Worm (Caenorhabditis elegans): Measurements from ENCODE around the gene K01A6.7.

K01A6.7 gene

DNA sequence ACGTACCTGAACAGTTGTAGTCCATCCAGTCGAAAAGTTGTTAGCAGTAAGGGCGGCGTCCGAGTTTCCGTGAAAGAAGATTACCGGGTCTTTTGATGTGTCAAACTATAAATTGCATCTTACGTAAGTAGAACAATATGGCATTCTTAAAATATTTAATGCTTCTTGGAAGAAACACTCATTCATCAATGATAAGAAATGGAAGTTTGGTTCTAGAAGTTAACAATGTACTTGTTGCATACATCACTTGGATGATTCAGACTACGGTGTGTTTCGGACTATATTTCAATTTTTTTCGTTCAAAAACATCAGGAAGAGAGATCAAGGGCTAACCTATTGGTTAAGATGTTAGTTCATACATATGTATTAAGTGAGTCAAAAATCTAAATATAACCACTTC lies 33.8 kb upstream of the K01A6.7 start (continued):
- TF ChIP-seq nhr-102 (tag; optimal IDR thresholded peaks at IDR 0.05), result no peak

DNA sequence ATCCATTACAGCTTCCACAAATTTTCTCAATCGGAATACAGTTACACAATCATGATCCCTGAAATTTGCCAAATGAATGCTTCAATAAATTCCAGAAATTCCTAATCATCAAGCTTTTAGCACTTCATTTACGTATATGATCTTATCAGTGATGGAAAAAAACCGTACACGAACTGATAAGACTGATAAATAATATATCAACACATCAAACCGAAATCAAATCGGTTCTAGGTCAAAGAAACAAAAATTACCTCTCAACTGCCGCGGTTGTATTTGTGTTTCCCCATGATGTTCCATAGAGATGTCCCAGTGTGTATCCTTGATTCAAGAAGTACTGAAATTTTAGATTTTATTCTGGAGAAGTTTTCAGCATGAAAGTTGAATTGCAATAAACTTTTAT lies 32.7 kb upstream of the K01A6.7 start:
- no peak for TF ChIP-seq cey-2 (tag; optimal IDR thresholded peaks at IDR 0.05; ENCODE audit: borderline replicate concordance, insufficient read depth)
- no peak for TF ChIP-seq ZK546.5 (tag; optimal IDR thresholded peaks at IDR 0.05)
- TF ChIP-seq fkh-10 (GFP tag; optimal IDR thresholded peaks at IDR 0.05), result no peak
- TF ChIP-seq hlh-30 (tag; optimal IDR thresholded peaks at IDR 0.05; ENCODE audit: insufficient read depth), result no peak
- no peak for TF ChIP-seq mes-2 (tag; optimal IDR thresholded peaks at IDR 0.05; ENCODE audit: poor library complexity, severe bottlenecking)
- TF ChIP-seq nhr-6 (tag; optimal IDR thresholded peaks at IDR 0.05), result no peak
- TF ChIP-seq dmd-9 (GFP tag; IDR thresholded peaks at IDR 0.05), result no peak
- no peak for TF ChIP-seq mxl-3 (GFP tag; optimal IDR thresholded peaks at IDR 0.05)
- no peak for TF ChIP-seq Y105C5A.15 (GFP tag; IDR thresholded peaks at IDR 0.05)
- TF ChIP-seq aha-1 (tag), result peak; percentile 91
- no peak for TF ChIP-seq skn-1 (tag; optimal IDR thresholded peaks at IDR 0.05)
- TF ChIP-seq gei-8 (GFP tag; optimal IDR thresholded peaks at IDR 0.05), result no peak
- peak in 1 of 2 experiments; percentile 15 for TF ChIP-seq unc-62 (GFP tag; optimal IDR thresholded peaks at IDR 0.05 in 1 of 2)
- TF ChIP-seq unc-62 (tag; optimal IDR thresholded peaks at IDR 0.05), result no peak
- no peak for TF ChIP-seq zfp-2 (tag; optimal IDR thresholded peaks at IDR 0.05)
- TF ChIP-seq dmd-6 (GFP tag; IDR thresholded peaks at IDR 0.05), result peak; percentile 70
- TF ChIP-seq ceh-28 (tag; optimal IDR thresholded peaks at IDR 0.05), result no peak
- no peak for TF ChIP-seq hif-1 (tag; optimal IDR thresholded peaks at IDR 0.05)
- no peak for TF ChIP-seq ceh-20 (GFP tag; IDR thresholded peaks at IDR 0.05)
- no peak for TF ChIP-seq F26F4.8 (GFP tag; conservative IDR thresholded peaks at IDR 0.05)
- no peak for TF ChIP-seq arid-1 (GFP tag; conservative IDR thresholded peaks at IDR 0.05)
- peak; percentile 23 for TF ChIP-seq hlh-11 (tag; optimal IDR thresholded peaks at IDR 0.05)
- no peak for TF ChIP-seq nhr-102 (tag; optimal IDR thresholded peaks at IDR 0.05)
- no peak for TF ChIP-seq snpc-1.2 (GFP tag; IDR thresholded peaks at IDR 0.05)
- TF ChIP-seq unc-39 (tag; optimal IDR thresholded peaks at IDR 0.05), result no peak
- TF ChIP-seq ceh-62 (tag; optimal IDR thresholded peaks at IDR 0.05), result no peak
- no peak for TF ChIP-seq duxl-1 (tag; optimal IDR thresholded peaks at IDR 0.05; ENCODE audit: poor library complexity)
- no peak for TF ChIP-seq nhr-10 (tag; optimal IDR thresholded peaks at IDR 0.05)
- TF ChIP-seq nhr-42 (GFP tag; IDR thresholded peaks at IDR 0.05), result no peak
- TF ChIP-seq lin-29 (GFP tag; IDR thresholded peaks at IDR 0.05), result no peak
- TF ChIP-seq daf-16 (GFP tag; optimal IDR thresholded peaks at IDR 0.05), result no peak
- peak; percentile 55 for TF ChIP-seq daf-16 (tag; optimal IDR thresholded peaks at IDR 0.05)
- TF ChIP-seq snpc-4 (tag; optimal IDR thresholded peaks at IDR 0.05), result no peak
- TF ChIP-seq madf-9 (GFP tag; conservative IDR thresholded peaks at IDR 0.05), result no peak
- no peak for TF ChIP-seq hmg-1.1 (GFP tag; IDR thresholded peaks at IDR 0.05)
- no peak for TF ChIP-seq ctbp-1 (GFP tag; IDR thresholded peaks at IDR 0.05)
- no peak for TF ChIP-seq zag-1 (tag; optimal IDR thresholded peaks at IDR 0.05)
- TF ChIP-seq ces-1 (GFP tag; optimal IDR thresholded peaks at IDR 0.05), result no peak
- no peak for TF ChIP-seq T26A8.4 (GFP tag; IDR thresholded peaks at IDR 0.05)
- TF ChIP-seq dve-1 (tag; optimal IDR thresholded peaks at IDR 0.05; ENCODE audit: insufficient read depth), result peak; percentile 15
- TF ChIP-seq lir-3 (tag; optimal IDR thresholded peaks at IDR 0.05), result no peak
- no peak for TF ChIP-seq D1046.2 (GFP tag; IDR thresholded peaks at IDR 0.05)
- no peak for TF ChIP-seq fos-1 (tag; optimal IDR thresholded peaks at IDR 0.05)
- TF ChIP-seq zip-2 (tag; optimal IDR thresholded peaks at IDR 0.05), result no peak
- no peak for TF ChIP-seq lin-1 (GFP tag; IDR thresholded peaks at IDR 0.05)
- TF ChIP-seq dmd-8 (GFP tag; IDR thresholded peaks at IDR 0.05), result no peak
- TF ChIP-seq nhr-41 (GFP tag; IDR thresholded peaks at IDR 0.05), result no peak
- no peak for TF ChIP-seq ztf-7 (tag; optimal IDR thresholded peaks at IDR 0.05)
- TF ChIP-seq T20F7.1 (GFP tag; optimal IDR thresholded peaks at IDR 0.05), result no peak
- no peak for TF ChIP-seq egl-27 (tag; optimal IDR thresholded peaks at IDR 0.05)
- TF ChIP-seq nhr-77 (tag; optimal IDR thresholded peaks at IDR 0.05), result no peak
